Fruit fly (Drosophila melanogaster): ENCODE data around the gene Fer2LCH.

DNA sequence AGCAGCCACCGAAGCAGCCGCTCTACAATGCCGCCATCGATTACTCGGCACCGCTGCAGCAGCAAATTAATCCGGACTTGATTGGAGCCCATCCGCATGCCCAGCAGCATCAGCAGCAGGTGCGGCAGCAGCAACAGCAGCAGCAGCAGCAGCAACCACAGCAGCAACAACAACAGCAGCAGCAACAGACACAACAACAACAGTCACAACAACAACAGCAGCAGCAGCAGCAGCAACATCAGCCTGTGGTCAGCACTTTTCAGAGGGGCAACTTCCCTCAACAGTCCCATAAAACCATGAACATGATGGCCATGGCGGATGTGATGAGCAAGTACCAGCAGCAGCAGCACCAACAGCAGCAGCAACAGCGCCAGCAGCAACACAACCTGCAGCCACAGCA is 27.0 kb upstream of the Fer2LCH start:
- TF ChIP-seq CG8632 (GFP tag; optimal IDR thresholded peaks at IDR 0.05) (no peak), Hr38 (GFP tag; optimal IDR thresholded peaks at IDR 0.05) (no peak), topi (GFP tag; optimal IDR thresholded peaks at IDR 0.05) (no peak), CG4318 (GFP tag; optimal IDR thresholded peaks at IDR 0.05) (no peak), lz (GFP tag; optimal IDR thresholded peaks at IDR 0.05) (no peak), Sox14 (GFP tag; optimal IDR thresholded peaks at IDR 0.05) (no peak), CG34406 (GFP tag; optimal IDR thresholded peaks at IDR 0.05) (no peak), CG11762 (GFP tag; optimal IDR thresholded peaks at IDR 0.05; ENCODE audit: insufficient read depth) (no peak)

Measured in whole organism, prepupa.